Worm (Caenorhabditis elegans): ENCODE data around the gene srz-103.

DNA sequence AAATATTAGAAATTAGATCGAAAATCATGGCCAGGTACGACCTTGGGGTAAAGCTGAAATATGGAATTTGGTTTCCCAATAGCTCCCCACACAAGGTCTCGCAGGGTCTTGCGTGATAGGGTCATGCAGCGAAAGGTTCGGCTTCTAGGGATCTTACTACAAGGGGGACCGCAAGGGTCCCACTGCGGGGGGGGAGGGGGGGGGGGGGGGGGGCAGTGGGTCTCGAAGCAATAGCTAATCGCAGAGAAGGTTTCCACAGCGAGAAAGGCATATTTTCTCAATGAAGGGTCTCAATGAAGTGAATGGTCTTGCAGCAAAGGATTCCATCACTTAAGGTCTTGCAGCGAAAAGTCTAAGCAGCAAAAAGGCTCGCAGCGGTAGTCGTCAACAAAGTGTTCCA, 13.9 kb upstream of the srz-103 start:
- TF ChIP-seq aha-1 (tag) (no peak), nhr-237 (tag; optimal IDR thresholded peaks at IDR 0.05) (no peak), unc-39 (tag; optimal IDR thresholded peaks at IDR 0.05) (no peak), nhr-111 (GFP tag; optimal IDR thresholded peaks at IDR 0.05) (no peak)

Data from whole organism, L4 larva.